Fruit fly (Drosophila melanogaster) whole organism, embryonic: ENCODE measurements around the gene CG31627.

Experiments
- Asciz ChIP-seq: fragments of 200-800 bp; sonication (Bioruptor generic); optimal IDR thresholded peaks from 2 replicates; lab custom pipeline; 2017; ENCODE audit warnings: missing biosample characterization, mild to moderate bottlenecking, missing genetic modification characterization, missing genetic modification reagents
- Blimp-1 ChIP-seq: fragments of 200-800 bp; sonication (Bioruptor generic); optimal IDR thresholded peaks from 3 replicates; lab custom pipeline; 2018; ENCODE audit warnings: missing biosample characterization, missing genetic modification characterization, mild to moderate bottlenecking, moderate library complexity, missing genetic modification reagents
- CG10267 ChIP-seq: fragments of 200-800 bp; sonication (Bioruptor generic); optimal IDR thresholded peaks from 2 replicates; lab custom pipeline; 2018; ENCODE audit warnings: missing biosample characterization, mild to moderate bottlenecking, missing genetic modification characterization, moderate library complexity
- CG10979 ChIP-seq: fragments of 200-800 bp; sonication (Bioruptor generic); optimal IDR thresholded peaks from 2 replicates; lab custom pipeline; 2018; ENCODE audit warnings: missing biosample characterization, mild to moderate bottlenecking, missing genetic modification characterization, moderate library complexity
- CG11456 ChIP-seq: fragments of 200-800 bp; sonication (Bioruptor generic); IDR thresholded peaks from 3 replicates; pipeline ENCODE4 v1.3.6; 2022; ENCODE audit warnings: missing biosample characterization, missing genetic modification characterization
- CG12155 ChIP-seq: fragments of 200-800 bp; sonication (Bioruptor generic); optimal IDR thresholded peaks from 3 replicates; lab custom pipeline; 2016; ENCODE audit warnings: missing biosample characterization, missing genetic modification characterization
- CG12299 ChIP-seq: fragments of 200-800 bp; sonication (Bioruptor generic); optimal IDR thresholded peaks from 2 replicates; lab custom pipeline; 2018; ENCODE audit warnings: missing biosample characterization, mild to moderate bottlenecking, missing genetic modification characterization
- CG12391 ChIP-seq: fragments of 200-800 bp; sonication (Bioruptor generic); optimal IDR thresholded peaks from 3 replicates; lab custom pipeline; 2018; ENCODE audit warnings: missing biosample characterization, mild to moderate bottlenecking, missing genetic modification characterization, moderate library complexity
- CG14014 ChIP-seq: fragments of 200-800 bp; sonication (Bioruptor generic); IDR thresholded peaks from 2 replicates; pipeline ENCODE4 v1.3.6; 2022; ENCODE audit warnings: missing biosample characterization, missing genetic modification characterization
- CG14050 ChIP-seq: fragments of 200-800 bp; sonication (Bioruptor generic); IDR thresholded peaks from 3 replicates; pipeline ENCODE4 v1.3.6; 2022; ENCODE audit warnings: missing biosample characterization, missing genetic modification characterization
- CG16813 ChIP-seq: fragments of 200-800 bp; sonication (Bioruptor generic); IDR thresholded peaks from 3 replicates; pipeline ENCODE4 v1.3.6; 2022; ENCODE audit warnings: missing biosample characterization, missing genetic modification characterization; ENCODE audit not compliant: partially characterized antibody
- CG17328 ChIP-seq: fragments of 200-800 bp; sonication (Bioruptor generic); IDR thresholded peaks from 2 replicates; pipeline ENCODE4 v1.3.6; 2022; ENCODE audit warnings: missing biosample characterization, missing genetic modification characterization
- CG17359 ChIP-seq: fragments of 200-800 bp; sonication (Bioruptor generic); optimal IDR thresholded peaks from 3 replicates; lab custom pipeline; 2018; ENCODE audit warnings: missing biosample characterization, mild to moderate bottlenecking, missing genetic modification characterization, moderate library complexity
- CG17612 ChIP-seq: fragments of 200-800 bp; sonication (Bioruptor generic); IDR thresholded peaks from 2 replicates; pipeline ENCODE4 v1.3.6; 2022; ENCODE audit warnings: missing biosample characterization, missing genetic modification characterization
- CG2202 ChIP-seq: fragments of 200-800 bp; sonication (Bioruptor generic); optimal IDR thresholded peaks from 2 replicates; lab custom pipeline; 2018; ENCODE audit warnings: missing biosample characterization, mild to moderate bottlenecking, missing genetic modification characterization
- CG3281 ChIP-seq: fragments of 200-800 bp; sonication (Bioruptor generic); optimal IDR thresholded peaks from 3 replicates; lab custom pipeline; 2017; ENCODE audit warnings: missing biosample characterization, mild to moderate bottlenecking, missing genetic modification characterization
- CG4282 ChIP-seq: fragments of 200-800 bp; sonication (Bioruptor generic); optimal IDR thresholded peaks from 2 replicates; lab custom pipeline; 2016; ENCODE audit warnings: missing biosample characterization, missing genetic modification characterization
- CG4730 ChIP-seq: fragments of 200-800 bp; sonication (Bioruptor generic); IDR thresholded peaks from 2 replicates; pipeline ENCODE4 v1.3.6; 2022; ENCODE audit warnings: missing biosample characterization, missing genetic modification characterization
- CG6689 ChIP-seq: fragments of 200-800 bp; sonication (Bioruptor generic); IDR thresholded peaks from 2 replicates; pipeline ENCODE4 v1.3.6; 2022; ENCODE audit warnings: missing biosample characterization, missing genetic modification characterization
- CG7372 ChIP-seq: fragments of 200-800 bp; sonication (Bioruptor generic); IDR thresholded peaks from 2 replicates; pipeline ENCODE4 v1.3.6; 2022; ENCODE audit warnings: missing biosample characterization, missing genetic modification characterization
- CG7556 ChIP-seq: fragments of 200-800 bp; sonication (Bioruptor generic); optimal IDR thresholded peaks from 2 replicates; lab custom pipeline; 2017; ENCODE audit warnings: missing biosample characterization, mild to moderate bottlenecking, missing genetic modification characterization
- CG8281 ChIP-seq: fragments of 200-800 bp; sonication (Bioruptor generic); optimal IDR thresholded peaks from 2 replicates; lab custom pipeline; 2018; ENCODE audit warnings: missing biosample characterization, mild to moderate bottlenecking, missing genetic modification characterization, moderate library complexity
- CG8924 ChIP-seq: fragments of 200-800 bp; optimal IDR thresholded peaks from 3 replicates; lab custom pipeline; 2019; ENCODE audit warnings: missing biosample characterization, mild to moderate bottlenecking, missing genetic modification characterization, moderate library complexity
- CG9727 ChIP-seq: fragments of 200-800 bp; sonication (Bioruptor generic); optimal IDR thresholded peaks from 3 replicates; lab custom pipeline; 2017; ENCODE audit warnings: missing biosample characterization, mild to moderate bottlenecking, missing genetic modification characterization
- CHES-1-like ChIP-seq: fragments of 200-800 bp; sonication (Bioruptor generic); optimal IDR thresholded peaks from 2 replicates; lab custom pipeline; 2016; ENCODE audit warnings: missing biosample characterization, missing genetic modification characterization
- Dip3 ChIP-seq: fragments of 200-800 bp; sonication (Bioruptor generic); optimal IDR thresholded peaks from 3 replicates; lab custom pipeline; 2016; ENCODE audit warnings: missing biosample characterization, missing genetic modification characterization
- Drgx ChIP-seq: fragments of 200-800 bp; sonication (Bioruptor generic); IDR thresholded peaks from 2 replicates; pipeline ENCODE4 v1.3.6; 2022; ENCODE audit warnings: missing biosample characterization, missing genetic modification characterization
- E2f1 ChIP-seq: fragments of 200-800 bp; sonication (Bioruptor generic); IDR thresholded peaks from 2 replicates; pipeline ENCODE4 v1.3.6; 2022; ENCODE audit warnings: missing biosample characterization, missing genetic modification characterization
- H15 ChIP-seq: fragments of 200-800 bp; sonication (Bioruptor generic); IDR thresholded peaks from 3 replicates; pipeline ENCODE4 v1.3.6; 2022; ENCODE audit warnings: missing biosample characterization, missing genetic modification characterization
- Hr51 ChIP-seq, 2 experiments: fragments of 200-800 bp; sonication (Bioruptor generic); optimal IDR thresholded peaks; 2 replicates in 1 of 2; 3 replicates in 1 of 2; lab custom pipeline; 2016 to 2018; ENCODE audit warnings: missing biosample characterization in 2 of 2, missing genetic modification characterization in 2 of 2, mild to moderate bottlenecking in 1 of 2, moderate library complexity in 1 of 2
- Lim3 ChIP-seq: fragments of 200-800 bp; sonication (Bioruptor generic); IDR thresholded peaks from 2 replicates; pipeline ENCODE4 v1.3.6; 2022; ENCODE audit warnings: missing biosample characterization, missing genetic modification characterization
- Nf-YB ChIP-seq: fragments of 200-800 bp; sonication (Bioruptor generic); optimal IDR thresholded peaks from 3 replicates; lab custom pipeline; 2019; ENCODE audit warnings: missing biosample characterization, mild to moderate bottlenecking, missing genetic modification characterization, moderate library complexity
- NfI ChIP-seq: fragments of 200-800 bp; sonication (Bioruptor generic); optimal IDR thresholded peaks from 3 replicates; lab custom pipeline; 2018; ENCODE audit warnings: missing biosample characterization, mild to moderate bottlenecking, missing genetic modification characterization, moderate library complexity
- Rfx ChIP-seq: fragments of 200-800 bp; sonication (Bioruptor generic); IDR thresholded peaks from 2 replicates; pipeline ENCODE4 v1.3.6; 2022; ENCODE audit warnings: missing biosample characterization, missing genetic modification characterization
- Side ChIP-seq: fragments of 200-800 bp; sonication (Bioruptor generic); optimal IDR thresholded peaks from 2 replicates; lab custom pipeline; 2016; ENCODE audit warnings: missing biosample characterization, missing genetic modification characterization
- Vsx1 ChIP-seq: fragments of 200-800 bp; sonication (Bioruptor generic); optimal IDR thresholded peaks from 2 replicates; lab custom pipeline; 2017; ENCODE audit warnings: missing biosample characterization, mild to moderate bottlenecking, missing genetic modification characterization, missing genetic modification reagents
- abd-A ChIP-seq: fragments of 200-800 bp; sonication (Bioruptor generic); optimal IDR thresholded peaks from 3 replicates; lab custom pipeline; 2019; ENCODE audit warnings: missing biosample characterization, mild to moderate bottlenecking, missing genetic modification characterization, moderate library complexity
- bcd ChIP-seq: fragments of 200-800 bp; sonication (Bioruptor generic); optimal IDR thresholded peaks from 2 replicates; lab custom pipeline; 2017; ENCODE audit warnings: missing biosample characterization, mild to moderate bottlenecking, missing genetic modification characterization
- cas ChIP-seq: fragments of 200-800 bp; sonication (Bioruptor generic); IDR thresholded peaks from 2 replicates; pipeline ENCODE4 v1.3.6; 2022; ENCODE audit warnings: missing biosample characterization, missing genetic modification characterization
- crp ChIP-seq, 2 experiments: fragments of 200-800 bp; sonication (Bioruptor generic); optimal IDR thresholded peaks; 2 replicates in 1 of 2; 3 replicates in 1 of 2; lab custom pipeline; 2017; ENCODE audit warnings: missing biosample characterization in 2 of 2, missing genetic modification characterization in 2 of 2, mild to moderate bottlenecking in 1 of 2, moderate library complexity in 1 of 2
- gcm ChIP-seq: fragments of 200-800 bp; sonication (Bioruptor generic); optimal IDR thresholded peaks from 2 replicates; lab custom pipeline; 2019; ENCODE audit warnings: missing biosample characterization, mild to moderate bottlenecking, missing genetic modification characterization, moderate library complexity
- ham ChIP-seq: fragments of 200-800 bp; sonication (Bioruptor generic); IDR thresholded peaks from 2 replicates; pipeline ENCODE4 v1.3.6; 2022; ENCODE audit warnings: missing biosample characterization, missing genetic modification characterization
- lov ChIP-seq, 2 experiments: fragments of 200-800 bp in 1 of 2; fragments of >200 bp in 1 of 2; sonication (Bioruptor generic) in 1 of 2; IDR thresholded peaks in 1 of 2; optimal IDR thresholded peaks in 1 of 2; 2 replicates in 1 of 2; 3 replicates in 1 of 2; pipeline versions ENCODE4 v1.3.6 to Lab custom; 2017 to 2022; ENCODE audit warnings: missing biosample characterization in 1 of 2, missing genetic modification characterization in 1 of 2
- mirr ChIP-seq: fragments of 200-800 bp; sonication (Bioruptor generic); optimal IDR thresholded peaks from 3 replicates; lab custom pipeline; 2018; ENCODE audit warnings: missing biosample characterization, mild to moderate bottlenecking, missing genetic modification characterization
- rib ChIP-seq: fragments of 200-800 bp; sonication (Bioruptor generic); IDR thresholded peaks from 2 replicates; pipeline ENCODE4 v1.3.6; 2022; ENCODE audit warnings: missing biosample characterization, missing genetic modification characterization
- slp2 ChIP-seq: fragments of 200-800 bp; sonication (Bioruptor generic); optimal IDR thresholded peaks from 2 replicates; lab custom pipeline; 2016; ENCODE audit warnings: missing biosample characterization, missing genetic modification characterization
- stwl ChIP-seq: fragments of 200-800 bp; sonication (Bioruptor generic); optimal IDR thresholded peaks from 3 replicates; lab custom pipeline; 2018; ENCODE audit warnings: missing biosample characterization, mild to moderate bottlenecking, missing genetic modification characterization, moderate library complexity
- sug ChIP-seq: fragments of 200-800 bp; optimal IDR thresholded peaks from 2 replicates; lab custom pipeline; 2019; ENCODE audit warnings: missing biosample characterization, mild to moderate bottlenecking, missing genetic modification characterization, moderate library complexity
- toy ChIP-seq: fragments of 200-800 bp; sonication (Bioruptor generic); IDR thresholded peaks from 2 replicates; pipeline ENCODE4 v1.3.6; 2022; ENCODE audit warnings: missing biosample characterization, missing genetic modification characterization
- trh ChIP-seq: fragments of 200-800 bp; sonication (Bioruptor generic); optimal IDR thresholded peaks from 2 replicates; lab custom pipeline; 2016; ENCODE audit warnings: missing biosample characterization, missing genetic modification characterization
- z ChIP-seq: fragments of 200-800 bp; sonication (Bioruptor generic); IDR thresholded peaks from 3 replicates; pipeline ENCODE4 v1.3.6; 2022; ENCODE audit warnings: missing biosample characterization, missing genetic modification characterization

The CG31627 gene

dm6 chr2L:21219640-21220085, 46.6 kb downstream of the CG31627 start (continued):
- TF ChIP-seq abd-A: peak; percentile 18
- TF ChIP-seq CG11456: no peak
- TF ChIP-seq Nf-YB (GFP tag; lab: Kevin White, UChicago): no peak
- no peak for TF ChIP-seq CG14014 (GFP tag; lab: Robert Waterston, UW)
- TF ChIP-seq cas: no peak
- no peak for TF ChIP-seq gcm (GFP tag; lab: Kevin White, UChicago)
- TF ChIP-seq E2f1 (GFP tag; lab: Robert Waterston, UW): no peak
- TF ChIP-seq CG17328 (GFP tag; lab: Robert Waterston, UW): peak; percentile 15; the same call in 1 of the 2 replicates
- TF ChIP-seq trh (GFP tag; lab: Kevin White, UChicago): no peak
- no peak for TF ChIP-seq CG12391 (tag; lab: Kevin White, UChicago)
- TF ChIP-seq CG4282 (GFP tag; lab: Kevin White, UChicago): no peak
- peak in 1 of 2 experiments; percentile 60 for TF ChIP-seq crp (GFP tag; optimal IDR thresholded peaks at IDR 0.05; lab: Kevin White, UChicago)
- peak; percentile 52 for TF ChIP-seq sug (tag; lab: Kevin White, UChicago)
- no peak for TF ChIP-seq CG8924
- no peak for TF ChIP-seq toy
- no peak for TF ChIP-seq CG17612 (GFP tag; lab: Robert Waterston, UW)
- no peak for TF ChIP-seq CG10979 (tag; lab: Kevin White, UChicago)
- TF ChIP-seq CG4730: no peak
- TF ChIP-seq CG2202 (tag; lab: Kevin White, UChicago): no peak
- TF ChIP-seq rib (GFP tag; lab: Robert Waterston, UW): peak; percentile 17; the same call in 1 of the 2 replicates
- TF ChIP-seq CG12299: no peak
- no peak for TF ChIP-seq CG8281 (tag; lab: Kevin White, UChicago)
- no peak for TF ChIP-seq Blimp-1
- peak; percentile 21; the same call in 1 of the 2 replicates for TF ChIP-seq Rfx (GFP tag; lab: Robert Waterston, UW)
- TF ChIP-seq CG6689: no peak
- no peak for TF ChIP-seq slp2
- TF ChIP-seq bcd (GFP tag; lab: Kevin White, UChicago): no peak
- TF ChIP-seq Hr51 (GFP tag; optimal IDR thresholded peaks at IDR 0.05; lab: Kevin White, UChicago): no peak
- TF ChIP-seq CG9727: no peak
- peak; percentile 36 for TF ChIP-seq CG3281
- no peak for TF ChIP-seq CHES-1-like
- TF ChIP-seq ham: no peak
- no peak for TF ChIP-seq lov (optimal IDR thresholded peaks at IDR 0.05; lab: Kevin White, UChicago)
- TF ChIP-seq lov (GFP tag; IDR thresholded peaks at IDR 0.05; lab: Robert Waterston, UW): no peak
- no peak for TF ChIP-seq CG7372
- no peak for TF ChIP-seq Dip3 (GFP tag; lab: Kevin White, UChicago)
- TF ChIP-seq CG16813 (GFP tag; lab: Robert Waterston, UW): no peak
- 0 out of 2 replicates have a peak, but pooled peaks have one; percentile 28 for TF ChIP-seq Drgx (GFP tag; lab: Robert Waterston, UW)
- TF ChIP-seq z (GFP tag; lab: Robert Waterston, UW): no peak
- TF ChIP-seq Side (GFP tag; lab: Kevin White, UChicago): no peak
- no peak for TF ChIP-seq Lim3 (GFP tag; lab: Robert Waterston, UW)
- TF ChIP-seq CG7556 (GFP tag; lab: Kevin White, UChicago): no peak
- TF ChIP-seq CG12155 (GFP tag; lab: Kevin White, UChicago): no peak
- TF ChIP-seq stwl (tag; lab: Kevin White, UChicago): no peak
- peak; percentile 12 for TF ChIP-seq NfI (GFP tag; lab: Kevin White, UChicago)
- no peak for TF ChIP-seq CG10267 (tag; lab: Kevin White, UChicago)
- no peak for TF ChIP-seq CG14050 (GFP tag; lab: Robert Waterston, UW)
- TF ChIP-seq Asciz: no peak
- TF ChIP-seq H15 (GFP tag; lab: Robert Waterston, UW): no peak
- TF ChIP-seq CG17359 (tag; lab: Kevin White, UChicago): no peak
- TF ChIP-seq mirr: peak; percentile 22
- TF ChIP-seq Vsx1 (GFP tag; lab: Kevin White, UChicago): no peak
